Worm (Caenorhabditis elegans): ENCODE results near the gene fan-1.

ce11 chrIV:6526522-6526921, 22.0 kb upstream of the fan-1 start:
- TF ChIP-seq ama-1 (optimal IDR thresholded peaks at IDR 0.05) (no peak), aly-1 (tag; optimal IDR thresholded peaks at IDR 0.05) (no peak), hmg-4 (GFP tag; optimal IDR thresholded peaks at IDR 0.05) (no peak), tbx-11 (GFP tag; IDR thresholded peaks at IDR 0.05) (no peak)
